Worm (Caenorhabditis elegans): ENCODE data around the gene str-136.

The str-136 gene

DNA sequence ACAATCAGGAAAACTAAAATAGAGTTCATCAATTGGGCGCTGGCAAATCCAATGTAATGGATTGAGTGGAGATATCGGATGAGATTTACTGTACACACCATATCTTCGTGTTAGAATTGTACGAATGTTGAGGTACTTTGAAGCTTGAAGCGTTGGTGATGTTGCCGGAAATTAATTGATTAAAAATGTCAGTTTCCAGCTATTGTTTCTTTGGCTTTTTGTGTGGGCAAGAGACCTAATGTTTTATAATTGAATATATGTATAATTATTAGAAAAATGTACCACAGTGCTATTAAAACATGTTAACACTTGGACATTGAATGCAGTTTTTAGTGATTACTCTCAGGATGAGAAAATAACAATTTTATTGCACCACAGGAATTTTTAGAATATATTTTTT is at the start of gene str-136:
Gene str-136, minus strand, starts transcription at position 101 of the 400 bp plus-strand sequence.
- TF ChIP-seq nhr-25 (tag; optimal IDR thresholded peaks at IDR 0.05) (no peak), nhr-76 (tag; optimal IDR thresholded peaks at IDR 0.05) (no peak), tbx-2 (tag; optimal IDR thresholded peaks at IDR 0.05) (no peak), unc-39 (tag; optimal IDR thresholded peaks at IDR 0.05) (no peak), nhr-67 (tag; optimal IDR thresholded peaks at IDR 0.05) (no peak), nhr-237 (tag; optimal IDR thresholded peaks at IDR 0.05) (no peak), R02D3.7 (tag; optimal IDR thresholded peaks at IDR 0.05) (no peak), elt-1 (tag; optimal IDR thresholded peaks at IDR 0.05) (no peak)

- TF ChIP-seq ama-1 (optimal IDR thresholded peaks at IDR 0.05) (no peak), lsy-12 (tag; optimal IDR thresholded peaks at IDR 0.05) (no peak), nhr-25 (tag; optimal IDR thresholded peaks at IDR 0.05) (no peak), nhr-77 (tag; optimal IDR thresholded peaks at IDR 0.05) (no peak), snpc-4 (tag; optimal IDR thresholded peaks at IDR 0.05) (no peak), ztf-11 (tag; optimal IDR thresholded peaks at IDR 0.05) (no peak), pha-4 (tag; optimal IDR thresholded peaks at IDR 0.05) (no peak), unc-39 (tag; optimal IDR thresholded peaks at IDR 0.05) (no peak), zag-1 (tag; optimal IDR thresholded peaks at IDR 0.05) (no peak)
Measured at ce11 chrV:8327080-8327479, 48.4 kb upstream of the str-136 start.

DNA sequence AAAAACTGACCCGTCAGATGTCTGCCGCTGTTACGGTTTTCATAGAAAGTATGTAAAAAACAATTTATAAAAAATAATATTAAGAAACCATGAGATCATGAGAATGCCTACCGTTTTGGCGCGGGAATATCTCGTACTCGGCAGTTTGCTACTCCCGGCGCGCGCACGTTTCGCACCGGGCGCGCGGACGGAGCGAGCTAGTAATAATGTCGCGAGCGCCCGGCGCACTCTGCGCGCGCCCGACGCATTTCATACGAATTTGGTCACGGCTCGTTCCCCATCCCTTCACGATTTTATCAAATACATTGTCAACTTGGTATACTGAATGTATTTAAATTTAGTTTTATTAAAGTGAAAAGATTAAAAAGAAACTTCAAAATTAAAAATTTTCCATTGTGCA is 47.2 kb upstream of the str-136 start:
- TF ChIP-seq mml-1 (tag; optimal IDR thresholded peaks at IDR 0.05) = no peak
- TF ChIP-seq nhr-76 (tag; optimal IDR thresholded peaks at IDR 0.05) = no peak
- no peak for TF ChIP-seq ZK546.5 (tag; optimal IDR thresholded peaks at IDR 0.05)
- no peak for TF ChIP-seq unc-62 (GFP tag; optimal IDR thresholded peaks at IDR 0.05)
- no peak for TF ChIP-seq lin-39 (tag; optimal IDR thresholded peaks at IDR 0.05)
- no peak for TF ChIP-seq pha-4 (tag; optimal IDR thresholded peaks at IDR 0.05)
- no peak for TF ChIP-seq ceh-9 (tag; optimal IDR thresholded peaks at IDR 0.05)
- TF ChIP-seq aly-2 (tag; optimal IDR thresholded peaks at IDR 0.05) = no peak
- TF ChIP-seq lsy-12 (tag; optimal IDR thresholded peaks at IDR 0.05) = no peak
- no peak for TF ChIP-seq pqm-1 (tag; optimal IDR thresholded peaks at IDR 0.05)

- no peak for TF ChIP-seq ztf-4 (tag; optimal IDR thresholded peaks at IDR 0.05)
- TF ChIP-seq elt-2 (tag; optimal IDR thresholded peaks at IDR 0.05) = no peak
- TF ChIP-seq egl-5 (tag; optimal IDR thresholded peaks at IDR 0.05) = no peak
- no peak for TF ChIP-seq nhr-23 (tag; optimal IDR thresholded peaks at IDR 0.05)
- TF ChIP-seq aly-2 (tag; optimal IDR thresholded peaks at IDR 0.05) = no peak
- TF ChIP-seq ama-1 (optimal IDR thresholded peaks at IDR 0.05) = no peak
- no peak for TF ChIP-seq ceh-9 (tag; optimal IDR thresholded peaks at IDR 0.05)
- TF ChIP-seq egl-27 (tag; optimal IDR thresholded peaks at IDR 0.05) = no peak
Measured at ce11 chrV:8323545-8323944, 44.8 kb upstream of the str-136 start.

DNA sequence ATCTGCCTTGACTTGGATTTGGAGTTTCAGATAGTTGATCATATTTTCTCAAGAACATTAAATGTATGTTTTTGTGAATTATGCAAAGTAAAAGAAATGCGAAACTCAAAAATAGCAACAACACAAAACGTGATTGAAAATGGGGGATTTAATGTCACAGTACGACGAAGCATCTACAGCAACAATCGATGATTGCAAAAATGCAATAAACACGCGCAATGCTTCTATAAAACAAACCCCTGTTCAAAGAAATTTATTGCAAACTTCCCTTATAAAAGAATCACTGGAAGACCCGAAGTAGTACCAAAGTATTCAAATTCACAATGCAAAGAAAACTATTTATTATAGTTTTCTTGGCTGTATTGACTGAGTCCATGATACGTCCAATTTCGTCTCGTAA is 39.4 kb upstream of the str-136 start, which contains the start of gene clec-219:
Gene clec-219, plus strand, starts transcription at position 301 of the 400 bp plus-strand sequence.
- no peak for TF ChIP-seq R02D3.7 (tag; optimal IDR thresholded peaks at IDR 0.05)
- no peak for TF ChIP-seq unc-39 (tag; optimal IDR thresholded peaks at IDR 0.05)
- TF ChIP-seq eor-1 (tag; optimal IDR thresholded peaks at IDR 0.05) = no peak
- no peak for TF ChIP-seq pha-4 (tag; optimal IDR thresholded peaks at IDR 0.05)
- TF ChIP-seq lin-15B (tag; optimal IDR thresholded peaks at IDR 0.05) = no peak
- no peak for TF ChIP-seq egl-27 (tag; optimal IDR thresholded peaks at IDR 0.05)
- no peak for TF ChIP-seq elt-2 (tag; optimal IDR thresholded peaks at IDR 0.05)
- TF ChIP-seq nhr-76 (tag; optimal IDR thresholded peaks at IDR 0.05) = no peak
- no peak for TF ChIP-seq nfya-1 (tag; optimal IDR thresholded peaks at IDR 0.05; ENCODE audit: insufficient read depth)
- no peak for TF ChIP-seq mml-1 (tag; optimal IDR thresholded peaks at IDR 0.05)
- no peak for TF ChIP-seq lsy-12 (tag; optimal IDR thresholded peaks at IDR 0.05)
- no peak for TF ChIP-seq elt-1 (tag; optimal IDR thresholded peaks at IDR 0.05)
- TF ChIP-seq mdl-1 (tag; optimal IDR thresholded peaks at IDR 0.05) = no peak
- TF ChIP-seq nhr-28 (tag; optimal IDR thresholded peaks at IDR 0.05) = no peak
- TF ChIP-seq nhr-43 (tag; optimal IDR thresholded peaks at IDR 0.05; ENCODE audit: poor library complexity, severe bottlenecking) = no peak
- no peak for TF ChIP-seq skn-1 (tag; optimal IDR thresholded peaks at IDR 0.05)
- no peak for TF ChIP-seq nhr-11 (tag; optimal IDR thresholded peaks at IDR 0.05)

Data from whole organism, L3 larva.